Worm (Caenorhabditis elegans) whole organism, L4/young adult: ENCODE results near the gene F58E6.5.

Source experiments
- W03F9.2 ChIP-seq: fragments of 150-350 bp; optimal IDR thresholded peaks from 2 replicates; lab custom pipeline; 2014; ENCODE audit warnings: missing biosample characterization, missing genetic modification characterization
- dao-5 ChIP-seq: sonication (generic microtip); optimal IDR thresholded peaks from 2 replicates; lab custom pipeline; 2016; ENCODE audit warnings: missing genotype, missing genetic modification characterization, moderate library complexity, missing compliant biosample characterization
- him-1 ChIP-seq: sonication (generic microtip); optimal IDR thresholded peaks from 2 replicates; lab custom pipeline; 2016; ENCODE audit warnings: missing genotype, missing genetic modification reagents, missing genetic modification characterization, missing compliant biosample characterization

Gene F58E6.5

ce11 chrV:9756242-9756641, 1.9 kb upstream of the F58E6.5 start, which contains the start of gene hrg-3:
TSS of gene hrg-3 (plus strand) at chrV:9756468.
- TF ChIP-seq him-1 (tag; lab: Kevin White, UChicago) (no peak), dao-5 (tag; lab: Kevin White, UChicago) (no peak), W03F9.2 (tag; lab: Kevin White, UChicago) (no peak)

DNA sequence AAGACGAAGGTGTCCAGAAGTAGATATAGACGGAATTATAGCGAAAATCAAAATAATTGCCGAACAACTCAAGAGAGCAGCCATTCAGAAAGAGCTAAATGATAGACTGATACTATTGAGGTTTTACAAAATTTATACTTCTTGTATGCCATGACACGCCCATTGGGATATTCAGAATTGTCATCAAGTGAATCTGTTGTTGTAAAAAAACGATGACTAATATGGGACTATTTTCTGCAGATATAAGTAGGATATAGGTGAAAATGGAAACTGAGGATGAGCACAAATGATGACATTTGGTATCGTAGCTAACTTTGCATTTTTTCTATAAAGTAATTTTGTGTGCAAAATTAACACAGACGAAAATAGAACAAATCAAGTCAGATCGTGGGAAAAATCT, 1.4 kb upstream of the F58E6.5 start, which contains the start of gene F58E6.8:
Gene F58E6.8 (minus strand): TSS at position 101 of the 400 bp plus-strand sequence.
- TF ChIP-seq him-1 (tag; lab: Kevin White, UChicago) (no peak), W03F9.2 (tag; lab: Kevin White, UChicago) (no peak), dao-5 (tag; lab: Kevin White, UChicago) (no peak)

- no peak for TF ChIP-seq dao-5 (tag; lab: Kevin White, UChicago)
- TF ChIP-seq W03F9.2 (tag; lab: Kevin White, UChicago) = no peak
- TF ChIP-seq him-1 (tag; lab: Kevin White, UChicago) = no peak
Measured at ce11 chrV:9753554-9753953, 805 bp downstream of the F58E6.5 start.

ce11 chrV:9752918-9753317, 1.4 kb downstream of the F58E6.5 start, which contains the start of gene F58E6.6:
TSS of gene F58E6.6 (minus strand) at chrV:9753018.
- TF ChIP-seq W03F9.2 (tag; lab: Kevin White, UChicago) (no peak), him-1 (tag; lab: Kevin White, UChicago) (no peak), dao-5 (tag; lab: Kevin White, UChicago) (no peak)

ce11 chrV:9750308-9750707, 4.1 kb downstream of the F58E6.5 start, which contains the start of gene F58E6.4:
TSS of gene F58E6.4 (minus strand) at chrV:9750408.
- no peak for TF ChIP-seq him-1 (tag; lab: Kevin White, UChicago)
- TF ChIP-seq dao-5 (tag; lab: Kevin White, UChicago) = no peak
- no peak for TF ChIP-seq W03F9.2 (tag; lab: Kevin White, UChicago)

- no peak for TF ChIP-seq W03F9.2 (tag; lab: Kevin White, UChicago)
- TF ChIP-seq him-1 (tag; lab: Kevin White, UChicago) = no peak
- TF ChIP-seq dao-5 (tag; lab: Kevin White, UChicago) = no peak
Measured at ce11 chrV:9744934-9745333, 9.4 kb downstream of the F58E6.5 start, which contains the start of gene F58E6.13. TSS of gene F58E6.13 (plus strand) at chrV:9745234.

DNA sequence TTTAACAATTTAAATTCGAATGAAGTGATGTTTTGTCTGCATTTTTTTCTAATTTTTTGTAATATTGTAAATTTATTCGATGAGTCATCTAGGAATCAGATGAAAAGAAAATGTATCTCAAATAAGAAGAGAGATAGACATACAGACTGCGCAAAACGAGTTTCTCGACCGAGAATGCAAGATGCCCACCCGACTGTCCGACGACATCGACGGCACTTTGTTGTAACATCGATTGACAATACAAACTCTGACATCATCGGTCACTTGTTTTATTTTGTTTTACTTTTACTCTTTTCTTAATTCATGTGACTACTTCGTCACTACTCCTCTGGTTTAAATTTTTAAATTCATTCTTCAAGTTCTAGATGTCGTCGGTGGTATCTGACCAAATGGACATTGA, 13.5 kb downstream of the F58E6.5 start, which contains the start of gene sta-2:
Gene sta-2 (plus strand): TSS at position 349 of the 400 bp plus-strand sequence.
- TF ChIP-seq dao-5 (tag; lab: Kevin White, UChicago) (no peak), W03F9.2 (tag; lab: Kevin White, UChicago) (no peak), him-1 (tag; lab: Kevin White, UChicago) (no peak)

DNA sequence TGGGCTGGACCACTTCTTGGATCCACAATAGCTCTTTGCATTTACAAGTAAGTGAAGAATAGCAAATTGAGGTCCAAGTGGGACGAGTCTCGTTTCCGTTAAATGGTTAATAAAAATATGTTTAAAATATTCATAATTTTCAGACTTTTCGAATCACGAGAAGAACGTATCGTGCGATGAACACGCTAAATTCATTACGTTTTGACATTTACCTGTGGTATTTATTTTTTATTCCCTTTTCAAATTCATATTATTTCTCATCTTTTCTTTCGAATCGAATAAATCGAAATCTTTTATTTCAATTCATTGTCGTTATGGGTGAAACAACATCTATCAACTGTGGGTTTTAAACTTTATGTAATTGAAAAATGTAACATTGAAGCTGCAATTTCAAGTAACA, 15.0 kb downstream of the F58E6.5 start, which contains the start of gene marc-1:
Gene marc-1 (plus strand): TSS at position 301 of the 400 bp plus-strand sequence.
- no peak for TF ChIP-seq dao-5 (tag; lab: Kevin White, UChicago)
- no peak for TF ChIP-seq W03F9.2 (tag; lab: Kevin White, UChicago)

DNA sequence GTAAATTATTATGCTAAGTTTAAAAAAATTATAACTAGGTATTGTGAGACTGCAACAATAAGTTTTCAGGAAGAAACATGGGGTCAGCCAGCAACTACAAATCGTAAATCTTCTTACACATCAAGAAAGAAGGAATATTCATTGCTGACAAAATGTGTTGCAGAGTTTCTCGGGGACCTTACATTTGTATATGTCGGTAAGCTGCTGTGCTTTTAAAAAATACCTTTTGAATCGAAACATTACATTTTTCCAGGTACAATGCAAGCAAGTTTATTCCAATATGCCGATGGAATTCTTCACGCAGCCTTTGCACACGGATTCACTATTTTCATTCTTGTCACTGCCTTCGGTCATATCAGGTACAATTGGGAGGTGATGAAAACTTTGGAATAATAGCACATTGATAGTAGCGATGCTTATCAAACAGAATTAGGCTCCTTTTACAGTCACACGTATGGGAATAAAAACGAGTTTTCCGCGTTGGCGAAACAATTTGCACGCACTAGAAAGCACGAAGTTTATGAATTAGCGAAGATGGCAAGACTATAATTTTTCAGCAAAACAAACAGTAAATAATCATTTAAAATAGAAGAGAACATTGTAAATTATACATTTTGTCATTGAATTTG, 16.2 kb downstream of the F58E6.5 start:
- TF ChIP-seq him-1 (tag; lab: Kevin White, UChicago) = no peak
- TF ChIP-seq dao-5 (tag; lab: Kevin White, UChicago) = no peak
- TF ChIP-seq W03F9.2 (tag; lab: Kevin White, UChicago) = no peak

- TF ChIP-seq W03F9.2 (tag; lab: Kevin White, UChicago) (no peak), dao-5 (tag; lab: Kevin White, UChicago) (no peak), him-1 (tag; lab: Kevin White, UChicago) (no peak)
Measured at ce11 chrV:9737287-9737686, 17.1 kb downstream of the F58E6.5 start, which contains the start of gene aqp-4. TSS of gene aqp-4 (plus strand) at chrV:9737556.

DNA sequence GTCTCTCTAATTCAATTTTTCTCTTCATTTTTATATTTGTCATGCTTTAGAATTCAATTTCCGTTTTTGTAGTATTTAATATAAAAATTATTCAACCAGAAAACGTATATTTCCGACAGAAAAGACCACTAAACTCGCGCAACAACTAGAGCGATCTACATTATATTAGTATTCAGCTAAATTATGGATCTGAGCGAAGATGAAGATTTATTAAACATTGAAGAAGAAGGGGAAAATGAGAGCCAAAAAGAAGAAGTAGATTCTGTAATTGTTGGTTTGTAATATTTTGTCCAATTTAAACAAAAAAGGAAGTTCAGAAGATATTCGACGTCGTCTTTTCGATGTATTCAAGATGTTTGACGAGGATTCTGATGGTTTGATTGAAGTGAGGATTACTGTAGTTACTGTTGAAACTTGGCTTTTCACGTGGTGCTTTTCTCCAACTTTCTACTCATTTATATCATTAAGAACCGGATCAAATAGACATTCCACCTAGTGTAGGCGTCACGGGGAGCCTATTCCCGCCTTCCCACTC, 20.4 kb downstream of the F58E6.5 start, which contains the start of gene cal-7:
Gene cal-7 (plus strand): TSS at position 184 of the 535 bp plus-strand sequence.
- TF ChIP-seq dao-5 (tag; lab: Kevin White, UChicago) (no peak), him-1 (tag; lab: Kevin White, UChicago) (no peak), W03F9.2 (tag; lab: Kevin White, UChicago) (no peak)

DNA sequence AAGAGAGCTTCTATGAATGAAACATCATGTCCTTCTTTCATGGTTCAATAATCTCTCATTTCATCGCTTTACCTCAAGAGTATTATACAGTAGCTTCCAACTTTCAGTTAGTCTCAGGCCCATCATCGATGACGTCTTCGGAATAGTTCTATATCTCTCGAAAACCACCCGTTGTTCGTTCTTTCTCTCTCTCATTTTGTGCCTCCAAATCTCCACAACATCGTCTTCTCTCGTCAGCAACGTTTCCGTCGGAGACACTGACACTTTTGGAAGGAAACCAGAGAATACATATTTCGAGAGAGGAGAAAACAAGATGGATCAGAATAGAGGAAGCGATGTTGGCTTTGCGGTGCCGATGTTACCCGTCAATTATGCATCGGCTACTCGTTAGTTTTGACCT, 22.5 kb downstream of the F58E6.5 start:
- TF ChIP-seq W03F9.2 (tag; lab: Kevin White, UChicago) = no peak
